Fruit fly (Drosophila melanogaster) whole organism, pupa: ENCODE data around the gene CG42798.

Source experiments
- CG12605 ChIP-seq: fragments of 200-800 bp; sonication (Bioruptor generic); IDR thresholded peaks from 2 replicates; pipeline ENCODE4 v1.3.6; 2022; ENCODE audit warnings: missing biosample characterization, missing genetic modification characterization
- CG13204 ChIP-seq: fragments of 200-800 bp; sonication (Bioruptor generic); optimal IDR thresholded peaks from 2 replicates; lab custom pipeline; 2018; ENCODE audit warnings: missing biosample characterization, mild to moderate bottlenecking, missing genetic modification characterization, moderate library complexity
- CG14655 ChIP-seq: fragments of 200-800 bp; sonication (Bioruptor generic); optimal IDR thresholded peaks from 3 replicates; lab custom pipeline; 2017; ENCODE audit warnings: mild to moderate bottlenecking, missing biosample characterization, missing genetic modification reagents, missing genetic modification characterization
- CG15710 ChIP-seq: fragments of 200-800 bp; sonication (Bioruptor generic); optimal IDR thresholded peaks from 2 replicates; lab custom pipeline; 2018; ENCODE audit warnings: missing biosample characterization, mild to moderate bottlenecking, missing genetic modification characterization, moderate library complexity
- CG32121 ChIP-seq: fragments of 200-800 bp; sonication (Bioruptor generic); IDR thresholded peaks from 2 replicates; pipeline ENCODE4 v1.3.6; 2022; ENCODE audit warnings: missing biosample characterization, missing genetic modification characterization
- CG34367 ChIP-seq: fragments of 200-800 bp; sonication (Bioruptor generic); optimal IDR thresholded peaks from 2 replicates; lab custom pipeline; 2018; ENCODE audit warnings: missing biosample characterization, mild to moderate bottlenecking, missing genetic modification characterization
- EcR ChIP-seq: fragments of 200-800 bp; sonication (Bioruptor generic); optimal IDR thresholded peaks from 3 replicates; lab custom pipeline; 2019; ENCODE audit warnings: missing biosample characterization, missing genetic modification characterization, mild to moderate bottlenecking, moderate library complexity, missing genetic modification reagents
- Ets98B ChIP-seq: fragments of 200-800 bp; sonication (Bioruptor generic); IDR thresholded peaks from 2 replicates; pipeline ENCODE4 v1.3.6; 2022; ENCODE audit warnings: missing biosample characterization, missing genetic modification characterization
- Snoo ChIP-seq: fragments of 200-800 bp; sonication (Bioruptor generic); optimal IDR thresholded peaks from 3 replicates; lab custom pipeline; 2017; ENCODE audit warnings: missing biosample characterization, mild to moderate bottlenecking, missing genetic modification characterization, inconsistent platforms
- fd96Ca ChIP-seq: fragments of 200-800 bp; sonication (Bioruptor generic); IDR thresholded peaks from 3 replicates; pipeline ENCODE4 v1.3.6; 2022; ENCODE audit warnings: missing biosample characterization, missing genetic modification characterization
- gl ChIP-seq: fragments of 200-800 bp; sonication (Bioruptor generic); optimal IDR thresholded peaks from 2 replicates; lab custom pipeline; 2018; ENCODE audit warnings: missing biosample characterization, mild to moderate bottlenecking, missing genetic modification characterization

DNA sequence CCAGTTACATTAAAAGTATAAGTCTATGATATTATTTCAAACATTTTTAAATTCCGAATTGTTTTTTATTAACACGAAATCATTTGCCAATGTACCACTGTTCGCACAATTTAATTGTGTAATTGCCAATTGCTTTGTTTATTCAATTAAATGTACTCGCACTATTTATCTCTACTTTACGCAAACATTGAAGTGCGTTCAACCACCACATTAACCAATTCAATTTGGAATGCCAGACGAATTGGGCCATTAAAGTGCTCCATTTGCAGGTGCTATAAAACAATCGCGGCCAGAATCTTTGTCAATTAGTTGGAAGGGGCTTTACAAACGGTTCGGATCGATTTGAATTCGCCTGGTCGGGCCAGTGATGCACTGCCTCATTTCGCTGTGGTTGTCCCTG lies 4.3 kb downstream of the CG42798 start, which contains the start of gene CG5863:
- TF ChIP-seq CG32121 (GFP tag; lab: Robert Waterston, UW) (no peak), CG34367 (tag; lab: Kevin White, UChicago) (no peak), Ets98B (no peak), CG13204 (GFP tag; lab: Kevin White, UChicago) (no peak), EcR (GFP tag; lab: Kevin White, UChicago) (no peak), gl (tag; lab: Kevin White, UChicago) (no peak), CG14655 (GFP tag; lab: Kevin White, UChicago) (no peak), CG12605 (GFP tag; lab: Robert Waterston, UW) (no peak), Snoo (tag; lab: Kevin White, UChicago) (no peak), fd96Ca (no peak), CG15710 (tag; lab: Kevin White, UChicago) (no peak)
